Worm (Caenorhabditis elegans) whole organism, midembryonic: ENCODE results near the gene F54D5.3.

Experiments used
- T22C8.4 ChIP-seq: fragments of 200-800 bp; sonication (Bioruptor generic); IDR thresholded peaks from 2 replicates; pipeline ENCODE4 v1.3.6; 2022; ENCODE audit warnings: missing genetic modification characterization, missing compliant biosample characterization
- cog-1 ChIP-seq: sonication (generic microtip); optimal IDR thresholded peaks from 2 replicates; lab custom pipeline; 2016; ENCODE audit warnings: missing genetic modification characterization, missing compliant biosample characterization
- med-1 ChIP-seq: sonication (generic microtip); optimal IDR thresholded peaks from 2 replicates; lab custom pipeline; 2017; ENCODE audit warnings: missing genetic modification characterization, mild to moderate bottlenecking, missing compliant biosample characterization, antibody characterized with exemption, missing genetic modification reagents; ENCODE audit not compliant: insufficient read depth
- ref-1 ChIP-seq: fragments of 200-800 bp; sonication (Bioruptor generic); conservative IDR thresholded peaks from 2 replicates; pipeline ENCODE4 v1.3.6; 2022; ENCODE audit warnings: missing genetic modification reagents, missing genetic modification characterization, missing compliant biosample characterization
- ztf-23 ChIP-seq: fragments of 200-800 bp; sonication (Bioruptor generic); IDR thresholded peaks from 2 replicates; pipeline ENCODE4 v1.3.6; 2022; ENCODE audit warnings: missing genetic modification reagents, missing genetic modification characterization, missing compliant biosample characterization
- ztf-29 ChIP-seq: fragments of 200-800 bp; sonication (Bioruptor generic); IDR thresholded peaks from 2 replicates; pipeline ENCODE4 v1.3.6; 2022; ENCODE audit warnings: missing genetic modification reagents, missing genetic modification characterization, missing compliant biosample characterization

ce11 chrII:11542958-11543357 is 28.6 kb upstream of the F54D5.3 start:
- TF ChIP-seq cog-1 (tag; lab: Kevin White, UChicago): no peak
- TF ChIP-seq ztf-23 (GFP tag; lab: Robert Waterston, UW): no peak
- TF ChIP-seq T22C8.4 (GFP tag; lab: Robert Waterston, UW): no peak
- TF ChIP-seq ztf-29 (GFP tag; lab: Robert Waterston, UW): no peak
- TF ChIP-seq ref-1 (GFP tag; lab: Robert Waterston, UW): no peak
- no peak for TF ChIP-seq med-1
